Fruit fly (Drosophila melanogaster) whole organism, prepupa: ENCODE results near the gene Sgp.

Experiments
- Blimp-1 ChIP-seq: fragments of 200-800 bp; sonication (Bioruptor generic); optimal IDR thresholded peaks from 3 replicates; lab custom pipeline; 2017; ENCODE audit warnings: missing biosample characterization, missing genetic modification characterization, mild to moderate bottlenecking, moderate library complexity, missing genetic modification reagents
- CG10631 ChIP-seq: fragments of 200-800 bp; sonication (Bioruptor generic); optimal IDR thresholded peaks from 2 replicates; lab custom pipeline; 2016; ENCODE audit warnings: missing biosample characterization, missing genetic modification characterization
- CG10669 ChIP-seq: fragments of 200-800 bp; sonication (Bioruptor generic); optimal IDR thresholded peaks from 3 replicates; lab custom pipeline; 2018; ENCODE audit warnings: missing biosample characterization, mild to moderate bottlenecking, missing genetic modification characterization, moderate library complexity
- CG11294 ChIP-seq: fragments of 200-800 bp; sonication (Bioruptor generic); IDR thresholded peaks from 2 replicates; pipeline ENCODE4 v1.3.6; 2022; ENCODE audit warnings: missing biosample characterization, missing genetic modification characterization
- CG11762 ChIP-seq: fragments of 200-800 bp; sonication (Bioruptor generic); optimal IDR thresholded peaks from 3 replicates; lab custom pipeline; 2016; ENCODE audit warnings: missing biosample characterization, missing genetic modification characterization; ENCODE audit not compliant: insufficient read depth
- CG11902 ChIP-seq: fragments of 200-800 bp; sonication (Bioruptor generic); optimal IDR thresholded peaks from 3 replicates; lab custom pipeline; 2016; ENCODE audit warnings: missing biosample characterization, missing genetic modification characterization
- CG1621 ChIP-seq: fragments of 200-800 bp; sonication (Bioruptor generic); optimal IDR thresholded peaks from 3 replicates; lab custom pipeline; 2018; ENCODE audit warnings: missing biosample characterization, mild to moderate bottlenecking, missing genetic modification characterization
- CG16779 ChIP-seq: fragments of 200-800 bp; sonication (Bioruptor generic); optimal IDR thresholded peaks from 3 replicates; lab custom pipeline; 2017; ENCODE audit warnings: missing biosample characterization, mild to moderate bottlenecking, missing genetic modification characterization
- CG3032 ChIP-seq: fragments of 200-800 bp; optimal IDR thresholded peaks from 2 replicates; lab custom pipeline; 2019; ENCODE audit warnings: missing biosample characterization, mild to moderate bottlenecking, missing genetic modification characterization, moderate library complexity
- CG31627 ChIP-seq: fragments of 200-800 bp; sonication (Bioruptor generic); optimal IDR thresholded peaks from 3 replicates; lab custom pipeline; 2016; ENCODE audit warnings: missing biosample characterization, missing genetic modification characterization
- CG32006 ChIP-seq: fragments of 200-800 bp; sonication (Bioruptor generic); optimal IDR thresholded peaks from 3 replicates; lab custom pipeline; 2017; ENCODE audit warnings: missing biosample characterization, mild to moderate bottlenecking, missing genetic modification characterization
- CG34406 ChIP-seq: fragments of 200-800 bp; sonication (Bioruptor generic); optimal IDR thresholded peaks from 3 replicates; lab custom pipeline; 2016; ENCODE audit warnings: missing biosample characterization, missing genetic modification characterization
- CG3919 ChIP-seq: fragments of 200-800 bp; sonication (Bioruptor generic); optimal IDR thresholded peaks from 3 replicates; lab custom pipeline; 2016; ENCODE audit warnings: missing biosample characterization, missing genetic modification characterization
- CG4318 ChIP-seq: fragments of 200-800 bp; sonication (Bioruptor generic); optimal IDR thresholded peaks from 3 replicates; lab custom pipeline; 2017; ENCODE audit warnings: missing biosample characterization, mild to moderate bottlenecking, missing genetic modification characterization
- CG6163 ChIP-seq: fragments of 200-800 bp; sonication (Bioruptor generic); IDR thresholded peaks from 3 replicates; pipeline ENCODE4 v1.3.6; 2022; ENCODE audit warnings: missing biosample characterization, missing genetic modification characterization
- CG6276 ChIP-seq: fragments of 200-800 bp; sonication (Bioruptor generic); optimal IDR thresholded peaks from 2 replicates; lab custom pipeline; 2017; ENCODE audit warnings: missing biosample characterization, mild to moderate bottlenecking, missing genetic modification characterization
- CG6808 ChIP-seq: fragments of 200-800 bp; sonication (Bioruptor generic); optimal IDR thresholded peaks from 3 replicates; lab custom pipeline; 2017; ENCODE audit warnings: missing biosample characterization, missing genetic modification characterization, mild to moderate bottlenecking, moderate library complexity, missing genetic modification reagents
- CG6854 ChIP-seq: fragments of 200-800 bp; sonication (Bioruptor generic); optimal IDR thresholded peaks from 2 replicates; lab custom pipeline; 2017; ENCODE audit warnings: missing biosample characterization, mild to moderate bottlenecking, missing genetic modification characterization
- CG7368 ChIP-seq: fragments of 200-800 bp; sonication (Bioruptor generic); optimal IDR thresholded peaks from 3 replicates; lab custom pipeline; 2016; ENCODE audit warnings: missing biosample characterization, missing genetic modification characterization
- CG8119 ChIP-seq: fragments of 200-800 bp; sonication (Bioruptor generic); IDR thresholded peaks from 3 replicates; pipeline ENCODE4 v1.3.6; 2022; ENCODE audit warnings: missing biosample characterization, missing genetic modification characterization
- CG8632 ChIP-seq: fragments of 200-800 bp; sonication (Bioruptor generic); optimal IDR thresholded peaks from 3 replicates; lab custom pipeline; 2016; ENCODE audit warnings: missing biosample characterization, missing genetic modification characterization
- Eip75B ChIP-seq: fragments of 200-800 bp; sonication (Bioruptor generic); optimal IDR thresholded peaks from 3 replicates; lab custom pipeline; 2016; ENCODE audit warnings: missing biosample characterization, missing genetic modification characterization
- Eip78C ChIP-seq: fragments of 200-800 bp; sonication (Bioruptor generic); peaks from one replicate; lab custom pipeline; 2016; ENCODE audit warnings: missing biosample characterization, missing genetic modification characterization
- Eip93F ChIP-seq: fragments of 200-800 bp; sonication (Bioruptor generic); optimal IDR thresholded peaks from 2 replicates; lab custom pipeline; 2016; ENCODE audit warnings: missing biosample characterization, mild to moderate bottlenecking, missing genetic modification characterization
- Ets21C ChIP-seq: fragments of 200-800 bp; sonication (Bioruptor generic); optimal IDR thresholded peaks from 3 replicates; lab custom pipeline; 2016; ENCODE audit warnings: missing biosample characterization, missing genetic modification characterization
- Ets96B ChIP-seq: fragments of 200-800 bp; optimal IDR thresholded peaks from 2 replicates; lab custom pipeline; 2019; ENCODE audit warnings: missing biosample characterization, mild to moderate bottlenecking, missing genetic modification characterization, moderate library complexity
- Gug ChIP-seq: fragments of 200-800 bp; sonication (Bioruptor generic); IDR thresholded peaks from 2 replicates; pipeline ENCODE4 v1.3.6; 2022; ENCODE audit warnings: missing biosample characterization, missing genetic modification characterization
- Hr38 ChIP-seq: sonication (Bioruptor generic); optimal IDR thresholded peaks from 2 replicates; lab custom pipeline; 2016; ENCODE audit warnings: missing biosample characterization, missing genetic modification characterization
- Hr39 ChIP-seq: fragments of 200-800 bp; sonication (Bioruptor generic); optimal IDR thresholded peaks from 2 replicates; lab custom pipeline; 2016; ENCODE audit warnings: missing biosample characterization, missing genetic modification characterization
- Hr4 ChIP-seq: fragments of 200-800 bp; sonication (Bioruptor generic); optimal IDR thresholded peaks from 3 replicates; lab custom pipeline; 2016; ENCODE audit warnings: missing biosample characterization, missing genetic modification characterization
- Lpt ChIP-seq: fragments of 200-800 bp; sonication (Bioruptor generic); optimal IDR thresholded peaks from 3 replicates; lab custom pipeline; 2016; ENCODE audit warnings: missing biosample characterization, missing genetic modification characterization
- Met ChIP-seq: fragments of 200-800 bp; sonication (Bioruptor generic); optimal IDR thresholded peaks from 3 replicates; lab custom pipeline; 2016; ENCODE audit warnings: missing biosample characterization, missing genetic modification characterization
- OdsH ChIP-seq: fragments of 200-800 bp; sonication (Bioruptor generic); optimal IDR thresholded peaks from 3 replicates; lab custom pipeline; 2016; ENCODE audit warnings: missing biosample characterization, missing genetic modification characterization
- Smox ChIP-seq: fragments of 200-800 bp; sonication (Bioruptor generic); optimal IDR thresholded peaks from 3 replicates; lab custom pipeline; 2016; ENCODE audit warnings: missing biosample characterization, missing genetic modification characterization
- Sox102F ChIP-seq: fragments of 200-800 bp; sonication (Bioruptor generic); optimal IDR thresholded peaks from 2 replicates; lab custom pipeline; 2016; ENCODE audit warnings: missing biosample characterization, mild to moderate bottlenecking, missing genetic modification characterization
- Sox14 ChIP-seq: fragments of 200-800 bp; sonication (Bioruptor generic); optimal IDR thresholded peaks from 3 replicates; lab custom pipeline; 2016; ENCODE audit warnings: missing biosample characterization, missing genetic modification characterization
- Sox15 ChIP-seq: fragments of 200-800 bp; sonication (Bioruptor generic); optimal IDR thresholded peaks from 3 replicates; lab custom pipeline; 2016; ENCODE audit warnings: missing biosample characterization, missing genetic modification characterization
- achi ChIP-seq: fragments of 200-800 bp; sonication (Bioruptor generic); optimal IDR thresholded peaks from 3 replicates; lab custom pipeline; 2016; ENCODE audit warnings: missing biosample characterization, missing genetic modification characterization
- acj6 ChIP-seq: fragments of 200-800 bp; sonication (Bioruptor generic); optimal IDR thresholded peaks from 3 replicates; lab custom pipeline; 2016; ENCODE audit warnings: missing biosample characterization, missing genetic modification characterization
- cyc ChIP-seq: fragments of 200-800 bp; sonication (Bioruptor generic); optimal IDR thresholded peaks from 3 replicates; lab custom pipeline; 2016; ENCODE audit warnings: missing biosample characterization, missing genetic modification characterization
- eg ChIP-seq: fragments of 200-800 bp; sonication (Bioruptor generic); IDR thresholded peaks from 3 replicates; pipeline ENCODE4 v1.3.6; 2022; ENCODE audit warnings: missing biosample characterization, missing genetic modification characterization
- esn ChIP-seq: fragments of 200-800 bp; sonication (Bioruptor generic); optimal IDR thresholded peaks from 2 replicates; lab custom pipeline; 2016; ENCODE audit warnings: missing biosample characterization, mild to moderate bottlenecking, missing genetic modification characterization, moderate library complexity
- fd85E ChIP-seq: fragments of 200-800 bp; sonication (Bioruptor generic); optimal IDR thresholded peaks from 3 replicates; lab custom pipeline; 2016; ENCODE audit warnings: missing biosample characterization, missing genetic modification characterization
- fkh ChIP-seq: fragments of 200-800 bp; sonication (Bioruptor generic); optimal IDR thresholded peaks from 3 replicates; lab custom pipeline; 2017; ENCODE audit warnings: missing biosample characterization, mild to moderate bottlenecking, missing genetic modification characterization, moderate library complexity
- net ChIP-seq: fragments of 200-800 bp; sonication (Bioruptor generic); optimal IDR thresholded peaks from 3 replicates; lab custom pipeline; 2016; ENCODE audit warnings: missing biosample characterization, missing genetic modification characterization
- pdm3 ChIP-seq: fragments of 200-800 bp; sonication (Bioruptor generic); optimal IDR thresholded peaks from 3 replicates; lab custom pipeline; 2016; ENCODE audit warnings: missing biosample characterization, missing genetic modification characterization
- salr ChIP-seq, 2 experiments: fragments of 200-800 bp; sonication (Bioruptor generic); optimal IDR thresholded peaks; 3 replicates each; lab custom pipeline; 2016 to 2018; ENCODE audit warnings: missing biosample characterization in 2 of 2, missing genetic modification characterization in 2 of 2, mild to moderate bottlenecking in 1 of 2
- spab ChIP-seq: fragments of 200-800 bp; sonication (Bioruptor generic); optimal IDR thresholded peaks from 2 replicates; lab custom pipeline; 2017; ENCODE audit warnings: missing biosample characterization, mild to moderate bottlenecking, missing genetic modification characterization, missing genetic modification reagents
- ss ChIP-seq, 2 experiments: fragments of 200-800 bp; sonication (Bioruptor generic); optimal IDR thresholded peaks; 2 replicates in 1 of 2; 3 replicates in 1 of 2; lab custom pipeline; 2017 to 2018; ENCODE audit warnings: mild to moderate bottlenecking in 2 of 2, missing biosample characterization in 2 of 2, missing genetic modification characterization in 2 of 2, moderate library complexity in 1 of 2
- svp ChIP-seq: fragments of 200-800 bp; sonication (Bioruptor generic); peaks from one replicate; lab custom pipeline; 2016; ENCODE audit warnings: missing biosample characterization, missing genetic modification characterization
- vri ChIP-seq: fragments of 200-800 bp; sonication (Bioruptor generic); optimal IDR thresholded peaks from 3 replicates; lab custom pipeline; 2016; ENCODE audit warnings: missing biosample characterization, mild to moderate bottlenecking, missing genetic modification characterization

Sgp gene

dm6 chr2L:8534515-8535295, 15.2 kb downstream of the Sgp start:
- peak; percentile 98 for TF ChIP-seq Smox (GFP tag; lab: Kevin White, UChicago)
- TF ChIP-seq CG32006 (GFP tag; lab: Kevin White, UChicago) = peak; percentile 99
- peak; percentile 98 for TF ChIP-seq esn
- peak; percentile 98 for TF ChIP-seq Met (GFP tag; lab: Kevin White, UChicago)
- peak; percentile 97 for TF ChIP-seq CG11902 (GFP tag; lab: Kevin White, UChicago)
- TF ChIP-seq eg = peak; percentile 97
- TF ChIP-seq CG10669 (GFP tag; lab: Kevin White, UChicago) = peak; percentile 97
- peak; percentile 89 for TF ChIP-seq Blimp-1 (GFP tag; lab: Kevin White, UChicago)
- peak; percentile 97 for TF ChIP-seq Eip75B (GFP tag; lab: Kevin White, UChicago)
- TF ChIP-seq Eip78C (GFP tag; lab: Kevin White, UChicago) = peak; percentile 100
- peak; percentile 96 for TF ChIP-seq CG11294 (GFP tag; lab: Robert Waterston, UW)
- peak; percentile 98 for TF ChIP-seq CG4318
- TF ChIP-seq CG34406 = peak; percentile 98
- peak; percentile 97 for TF ChIP-seq CG3919 (GFP tag; lab: Kevin White, UChicago)
- peak; percentile 97 for TF ChIP-seq CG16779 (tag; lab: Kevin White, UChicago)
- TF ChIP-seq Sox102F (GFP tag; lab: Kevin White, UChicago) = peak; percentile 98
- TF ChIP-seq Hr4 (GFP tag; lab: Kevin White, UChicago) = peak; percentile 99
- TF ChIP-seq Ets21C (GFP tag; lab: Kevin White, UChicago) = peak; percentile 96
- peak; percentile 96 for TF ChIP-seq CG10631 (GFP tag; lab: Kevin White, UChicago)
- peak; percentile 95 for TF ChIP-seq Hr39 (GFP tag; lab: Kevin White, UChicago)
- TF ChIP-seq Lpt (GFP tag; lab: Kevin White, UChicago) = peak; percentile 98
- TF ChIP-seq svp (GFP tag; lab: Kevin White, UChicago) = peak; percentile 100
- peak; percentile 98 for TF ChIP-seq CG11762 (GFP tag; lab: Kevin White, UChicago)
- peak; percentile 94 for TF ChIP-seq fd85E (GFP tag; lab: Kevin White, UChicago)
- peak; percentile 96 for TF ChIP-seq CG1621 (tag; lab: Kevin White, UChicago)
- peak; percentile 94 for TF ChIP-seq CG7368 (GFP tag; lab: Kevin White, UChicago)
- peak; percentile 97 for TF ChIP-seq Ets96B
- TF ChIP-seq acj6 (GFP tag; lab: Kevin White, UChicago) = peak; percentile 98
- TF ChIP-seq fkh (GFP tag; lab: Kevin White, UChicago) = peak; percentile 89
- TF ChIP-seq Eip93F = peak; percentile 96
- TF ChIP-seq vri = peak; percentile 95
- TF ChIP-seq CG6163 (GFP tag; lab: Robert Waterston, UW) = peak; percentile 97
- peak; percentile 98 for TF ChIP-seq CG6854 (GFP tag; lab: Kevin White, UChicago)
- TF ChIP-seq CG6808 (GFP tag; lab: Kevin White, UChicago) = peak; percentile 96
- peak; percentile 97 for TF ChIP-seq CG8632
- peak; percentile 98 for TF ChIP-seq achi (GFP tag; lab: Kevin White, UChicago)
- peak; percentile 99 for TF ChIP-seq CG8119
- peak; percentile 99 for TF ChIP-seq CG6276
- peak; percentile 94 for TF ChIP-seq cyc (GFP tag; lab: Kevin White, UChicago)
- TF ChIP-seq OdsH (GFP tag; lab: Kevin White, UChicago) = peak; percentile 98
- no peak for TF ChIP-seq Hr38 (GFP tag; lab: Kevin White, UChicago)
- peak; percentile 98 for TF ChIP-seq CG3032
- TF ChIP-seq spab (GFP tag; lab: Kevin White, UChicago) = peak; percentile 97
- peak; percentile 95 to 96 for TF ChIP-seq salr (GFP tag; optimal IDR thresholded peaks at IDR 0.05; lab: Kevin White, UChicago)
- peak; percentile 98 for TF ChIP-seq pdm3 (GFP tag; lab: Kevin White, UChicago)
- TF ChIP-seq net (GFP tag; lab: Kevin White, UChicago) = peak; percentile 98
- peak; percentile 95 for TF ChIP-seq CG31627 (GFP tag; lab: Kevin White, UChicago)
- TF ChIP-seq Sox14 (GFP tag; lab: Kevin White, UChicago) = peak; percentile 98
- TF ChIP-seq Gug (GFP tag; lab: Robert Waterston, UW) = peak; percentile 95
- peak; percentile 96 for TF ChIP-seq ss (GFP tag; optimal IDR thresholded peaks at IDR 0.05; lab: Kevin White, UChicago)
- peak; percentile 98 for TF ChIP-seq Sox15
